Fruit fly (Drosophila melanogaster) whole organism, embryonic: ENCODE results near the gene sip1.

Experiments
- C15 ChIP-seq: fragments of 200-800 bp; sonication (Bioruptor generic); IDR thresholded peaks from 3 replicates; pipeline ENCODE4 v1.3.6; 2022; ENCODE audit warnings: missing biosample characterization, missing genetic modification characterization
- CG10565 ChIP-seq: fragments of 200-800 bp; sonication (Bioruptor generic); optimal IDR thresholded peaks from 3 replicates; lab custom pipeline; 2016; ENCODE audit warnings: missing biosample characterization, mild to moderate bottlenecking, missing genetic modification characterization
- CG15514 ChIP-seq: fragments of 200-800 bp; sonication (Bioruptor generic); optimal IDR thresholded peaks from 3 replicates; lab custom pipeline; 2017; ENCODE audit warnings: missing biosample characterization, missing genetic modification characterization, mild to moderate bottlenecking, moderate library complexity, missing genetic modification reagents
- CG1603 ChIP-seq: fragments of 200-800 bp; sonication (Bioruptor generic); optimal IDR thresholded peaks from 2 replicates; lab custom pipeline; 2019; ENCODE audit warnings: missing biosample characterization, mild to moderate bottlenecking, missing genetic modification characterization, moderate library complexity
- CG17385 ChIP-seq: fragments of 200-800 bp; sonication (Bioruptor generic); optimal IDR thresholded peaks from 3 replicates; lab custom pipeline; 2018; ENCODE audit warnings: missing biosample characterization, mild to moderate bottlenecking, missing genetic modification characterization
- CG18011 ChIP-seq: fragments of 200-800 bp; sonication (Bioruptor generic); optimal IDR thresholded peaks from 2 replicates; lab custom pipeline; 2017; ENCODE audit warnings: missing biosample characterization, missing genetic modification characterization, mild to moderate bottlenecking, moderate library complexity, missing genotype
- CG18764 ChIP-seq: fragments of 200-800 bp; sonication (Bioruptor generic); optimal IDR thresholded peaks from 3 replicates; lab custom pipeline; 2016; ENCODE audit warnings: missing biosample characterization, missing genetic modification characterization
- CG2199 ChIP-seq: fragments of 200-800 bp; sonication (Bioruptor generic); IDR thresholded peaks from 3 replicates; pipeline ENCODE4 v1.3.6; 2022; ENCODE audit warnings: missing biosample characterization, missing genetic modification characterization
- CG42726 ChIP-seq: fragments of 200-800 bp; sonication (Bioruptor generic); IDR thresholded peaks from 2 replicates; pipeline ENCODE4 v1.3.6; 2022; ENCODE audit warnings: missing biosample characterization, missing genetic modification characterization; ENCODE audit not compliant: partially characterized antibody
- CG4282 ChIP-seq: fragments of 200-800 bp; sonication (Bioruptor generic); optimal IDR thresholded peaks from 2 replicates; lab custom pipeline; 2016; ENCODE audit warnings: missing biosample characterization, missing genetic modification characterization
- CG4730 ChIP-seq: fragments of 200-800 bp; sonication (Bioruptor generic); IDR thresholded peaks from 2 replicates; pipeline ENCODE4 v1.3.6; 2022; ENCODE audit warnings: missing biosample characterization, missing genetic modification characterization
- CG6654 ChIP-seq: fragments of 200-800 bp; sonication (Bioruptor generic); optimal IDR thresholded peaks from 2 replicates; lab custom pipeline; 2017; ENCODE audit warnings: missing biosample characterization, mild to moderate bottlenecking, missing genetic modification characterization
- CG6765 ChIP-seq: fragments of 200-800 bp; sonication (Bioruptor generic); optimal IDR thresholded peaks from 3 replicates; lab custom pipeline; 2017; ENCODE audit warnings: missing biosample characterization, mild to moderate bottlenecking, missing genetic modification characterization
- CG7271 ChIP-seq: fragments of 200-800 bp; sonication (Bioruptor generic); optimal IDR thresholded peaks from 2 replicates; lab custom pipeline; 2018; ENCODE audit warnings: missing biosample characterization, mild to moderate bottlenecking, missing genetic modification characterization, moderate library complexity
- CG8944 ChIP-seq: fragments of 200-800 bp; sonication (Bioruptor generic); optimal IDR thresholded peaks from 3 replicates; lab custom pipeline; 2016; ENCODE audit warnings: missing biosample characterization, missing genetic modification characterization
- CG9609 ChIP-seq: fragments of 200-800 bp; sonication (Bioruptor generic); optimal IDR thresholded peaks from 3 replicates; lab custom pipeline; 2016; ENCODE audit warnings: missing biosample characterization, missing genetic modification characterization
- Chrac-16 ChIP-seq: fragments of 200-800 bp; sonication (Bioruptor generic); optimal IDR thresholded peaks from 3 replicates; lab custom pipeline; 2016; ENCODE audit warnings: missing biosample characterization, missing genetic modification characterization
- CrebB ChIP-seq: fragments of 200-800 bp; sonication (Bioruptor generic); optimal IDR thresholded peaks from 3 replicates; lab custom pipeline; 2018; ENCODE audit warnings: missing biosample characterization, mild to moderate bottlenecking, missing genetic modification characterization
- D19B ChIP-seq: fragments of 200-800 bp; sonication (Bioruptor generic); optimal IDR thresholded peaks from 2 replicates; lab custom pipeline; 2017; ENCODE audit warnings: missing biosample characterization, mild to moderate bottlenecking, missing genetic modification characterization
- Dek ChIP-seq: fragments of 200-800 bp; sonication (Bioruptor generic); optimal IDR thresholded peaks from 3 replicates; lab custom pipeline; 2019; ENCODE audit warnings: missing biosample characterization, mild to moderate bottlenecking, missing genetic modification characterization, moderate library complexity
- Dp ChIP-seq: fragments of 200-800 bp; sonication (Bioruptor generic); optimal IDR thresholded peaks from 2 replicates; lab custom pipeline; 2018; ENCODE audit warnings: missing biosample characterization, mild to moderate bottlenecking, missing genetic modification characterization, moderate library complexity
- Fer2 ChIP-seq: fragments of 200-800 bp; sonication (Bioruptor generic); optimal IDR thresholded peaks from 2 replicates; lab custom pipeline; 2018; ENCODE audit warnings: missing biosample characterization, mild to moderate bottlenecking, missing genetic modification characterization, moderate library complexity
- Gsc ChIP-seq: fragments of 200-800 bp; sonication (Bioruptor generic); IDR thresholded peaks from 2 replicates; pipeline ENCODE4 v1.3.6; 2022; ENCODE audit warnings: missing biosample characterization, missing genetic modification characterization
- HLH3B ChIP-seq: fragments of 200-800 bp; sonication (Bioruptor generic); IDR thresholded peaks from 2 replicates; pipeline ENCODE4 v1.3.6; 2022; ENCODE audit warnings: missing biosample characterization, missing genetic modification characterization
- Hmr ChIP-seq: fragments of 200-800 bp; sonication (Bioruptor generic); optimal IDR thresholded peaks from 3 replicates; lab custom pipeline; 2017; ENCODE audit warnings: mild to moderate bottlenecking, missing biosample characterization, missing genetic modification reagents, missing genetic modification characterization
- Lpt ChIP-seq: fragments of >200 bp; optimal IDR thresholded peaks from 2 replicates; lab custom pipeline; 2018; ENCODE audit warnings: missing biosample characterization, missing genetic modification characterization
- Mad ChIP-seq: fragments of 200-800 bp; sonication (Bioruptor generic); optimal IDR thresholded peaks from 2 replicates; lab custom pipeline; 2016; ENCODE audit warnings: missing biosample characterization, missing genetic modification characterization
- NC2α ChIP-seq: fragments of 200-800 bp; sonication (Bioruptor generic); optimal IDR thresholded peaks from 2 replicates; lab custom pipeline; 2016; ENCODE audit warnings: missing biosample characterization, missing genetic modification characterization
- NC2β ChIP-seq: fragments of 200-800 bp; sonication (Bioruptor generic); optimal IDR thresholded peaks from 2 replicates; lab custom pipeline; 2016; ENCODE audit warnings: missing biosample characterization, missing genetic modification characterization
- Sry-δ ChIP-seq: fragments of 200-800 bp; sonication (Bioruptor generic); optimal IDR thresholded peaks from 2 replicates; lab custom pipeline; 2016; ENCODE audit warnings: missing biosample characterization, missing genetic modification characterization
- Stat92E ChIP-seq, 3 experiments: fragments of >200 bp in 2 of 3; fragments of 200-800 bp in 1 of 3; sonication (Bioruptor generic) in 1 of 3; optimal IDR thresholded peaks; 2 replicates each; lab custom pipeline; 2017 to 2019; ENCODE audit warnings: missing biosample characterization in 3 of 3, missing genetic modification characterization in 3 of 3, mild to moderate bottlenecking in 1 of 3, moderate library complexity in 1 of 3
- Usf ChIP-seq: fragments of 200-800 bp; sonication (Bioruptor generic); optimal IDR thresholded peaks from 2 replicates; lab custom pipeline; 2017; ENCODE audit warnings: missing genotype, missing biosample characterization, missing genetic modification characterization
- ap ChIP-seq: fragments of 200-800 bp; sonication (Bioruptor generic); IDR thresholded peaks from 2 replicates; pipeline ENCODE4 v1.3.6; 2022; ENCODE audit warnings: missing biosample characterization, missing genetic modification characterization
- ase ChIP-seq: fragments of 200-800 bp; sonication (Bioruptor generic); IDR thresholded peaks from 3 replicates; pipeline ENCODE4 v1.3.6; 2022; ENCODE audit warnings: missing biosample characterization, missing genetic modification characterization
- bigmax ChIP-seq: fragments of 200-800 bp; sonication (Bioruptor generic); optimal IDR thresholded peaks from 2 replicates; lab custom pipeline; 2018; ENCODE audit warnings: missing biosample characterization, mild to moderate bottlenecking, missing genetic modification characterization
- bowl ChIP-seq: fragments of 200-800 bp; sonication (Bioruptor generic); IDR thresholded peaks from 2 replicates; pipeline ENCODE4 v1.3.6; 2022; ENCODE audit warnings: missing biosample characterization, missing genetic modification characterization
- btn ChIP-seq: fragments of 200-800 bp; sonication (Bioruptor generic); optimal IDR thresholded peaks from 2 replicates; lab custom pipeline; 2016; ENCODE audit warnings: missing biosample characterization, missing genetic modification characterization
- cad ChIP-seq: fragments of >200 bp; optimal IDR thresholded peaks from 2 replicates; lab custom pipeline; 2017; ENCODE audit warnings: missing biosample characterization, missing genetic modification characterization
- ci ChIP-seq: fragments of 200-800 bp; sonication (Bioruptor generic); IDR thresholded peaks from 3 replicates; pipeline ENCODE4 v1.3.6; 2022; ENCODE audit warnings: missing biosample characterization, missing genetic modification characterization
- croc ChIP-seq: fragments of 200-800 bp; sonication (Bioruptor generic); conservative IDR thresholded peaks from 3 replicates; pipeline ENCODE4 v1.3.6; 2022; ENCODE audit warnings: missing biosample characterization, missing genetic modification characterization
- dimm ChIP-seq: fragments of 200-800 bp; sonication (Bioruptor generic); IDR thresholded peaks from 2 replicates; pipeline ENCODE4 v1.3.6; 2022; ENCODE audit warnings: missing biosample characterization, missing genetic modification characterization
- dysf ChIP-seq: fragments of 200-800 bp; sonication (Bioruptor generic); IDR thresholded peaks from 3 replicates; pipeline ENCODE4 v1.3.6; 2022; ENCODE audit warnings: missing biosample characterization, missing genetic modification characterization
- fd96Cb ChIP-seq: fragments of 200-800 bp; sonication (Bioruptor generic); optimal IDR thresholded peaks from 2 replicates; lab custom pipeline; 2018; ENCODE audit warnings: missing biosample characterization, mild to moderate bottlenecking, missing genetic modification characterization, moderate library complexity
- fu2 ChIP-seq: fragments of 200-800 bp; sonication (Bioruptor generic); optimal IDR thresholded peaks from 2 replicates; lab custom pipeline; 2016; ENCODE audit warnings: missing biosample characterization, missing genetic modification characterization
- lmd ChIP-seq: fragments of 200-800 bp; sonication (Bioruptor generic); IDR thresholded peaks from 2 replicates; pipeline ENCODE4 v1.3.6; 2022; ENCODE audit warnings: missing biosample characterization, missing genetic modification characterization
- mam ChIP-seq: fragments of 200-800 bp; sonication (Bioruptor generic); optimal IDR thresholded peaks from 3 replicates; lab custom pipeline; 2016; ENCODE audit warnings: missing biosample characterization, missing genetic modification characterization
- oc ChIP-seq: fragments of 200-800 bp; sonication (Bioruptor generic); optimal IDR thresholded peaks from 2 replicates; lab custom pipeline; 2018; ENCODE audit warnings: missing biosample characterization, mild to moderate bottlenecking, missing genetic modification characterization, moderate library complexity
- onecut ChIP-seq: fragments of 200-800 bp; sonication (Bioruptor generic); IDR thresholded peaks from 2 replicates; pipeline ENCODE4 v1.3.6; 2022; ENCODE audit warnings: missing biosample characterization, missing genetic modification characterization
- org-1 ChIP-seq: fragments of 200-800 bp; sonication (Bioruptor generic); optimal IDR thresholded peaks from 2 replicates; lab custom pipeline; 2017; ENCODE audit warnings: missing biosample characterization, missing genetic modification characterization
- row ChIP-seq: fragments of 200-800 bp; sonication (Bioruptor generic); IDR thresholded peaks from 3 replicates; pipeline ENCODE4 v1.3.6; 2022; ENCODE audit warnings: missing biosample characterization, missing genetic modification characterization
- twi ChIP-seq: fragments of 200-800 bp; optimal IDR thresholded peaks from 2 replicates; lab custom pipeline; 2019; ENCODE audit warnings: missing biosample characterization, mild to moderate bottlenecking, missing genetic modification characterization, moderate library complexity
- zfh1 ChIP-seq: fragments of 200-800 bp; sonication (Bioruptor generic); IDR thresholded peaks from 3 replicates; pipeline ENCODE4 v1.3.6; 2022; ENCODE audit warnings: missing biosample characterization, missing genetic modification characterization

The sip1 gene

dm6 chr2L:5724521-5725023, 3.7 kb downstream of the sip1 start, which contains the start of gene CG11030 (continued):
- TF ChIP-seq Lpt (GFP tag; lab: Kevin White, UChicago): no peak
- TF ChIP-seq ap (GFP tag; lab: Robert Waterston, UW): no peak
- no peak for TF ChIP-seq CG17385 (GFP tag; lab: Kevin White, UChicago)
- no peak for TF ChIP-seq fu2 (GFP tag; lab: Kevin White, UChicago)
- no peak for TF ChIP-seq Chrac-16 (GFP tag; lab: Kevin White, UChicago)
- TF ChIP-seq CG10565 (GFP tag; lab: Kevin White, UChicago): no peak
- no peak for TF ChIP-seq Fer2
- peak; percentile 10 for TF ChIP-seq CG4282 (GFP tag; lab: Kevin White, UChicago)
- peak; percentile 2 for TF ChIP-seq Hmr (GFP tag; lab: Kevin White, UChicago)
- no peak for TF ChIP-seq mam (GFP tag; lab: Kevin White, UChicago)
- no peak for TF ChIP-seq CG6765 (GFP tag; lab: Kevin White, UChicago)
- no peak for TF ChIP-seq C15 (GFP tag; lab: Robert Waterston, UW)
- TF ChIP-seq dysf: no peak
- TF ChIP-seq CG1603 (tag; lab: Kevin White, UChicago): peak; percentile 51
- TF ChIP-seq D19B (GFP tag; lab: Kevin White, UChicago): no peak
- TF ChIP-seq org-1: no peak
- TF ChIP-seq Dek: peak; percentile 22
- peak; percentile 67 for TF ChIP-seq CG7271 (tag; lab: Kevin White, UChicago)
- TF ChIP-seq bowl (GFP tag; lab: Robert Waterston, UW): no peak
- no peak for TF ChIP-seq CG2199 (GFP tag; lab: Robert Waterston, UW)
- TF ChIP-seq CG9609 (GFP tag; lab: Kevin White, UChicago): peak; percentile 3
- no peak; the same call in 1 of the 2 replicates for TF ChIP-seq lmd (GFP tag; lab: Robert Waterston, UW)
- no peak for TF ChIP-seq NC2α (GFP tag; lab: Kevin White, UChicago)
- no peak for TF ChIP-seq NC2β
- no peak for TF ChIP-seq ase (GFP tag; lab: Robert Waterston, UW)
- peak; percentile 65 for TF ChIP-seq CG15514 (GFP tag; lab: Kevin White, UChicago)
- no peak for TF ChIP-seq btn
- TF ChIP-seq croc: no peak
- 0 out of 3 replicates have a peak, but pooled peaks have one; percentile 37 for TF ChIP-seq ci (GFP tag; lab: Robert Waterston, UW)
- peak; percentile 58 for TF ChIP-seq onecut (GFP tag; lab: Robert Waterston, UW)
- peak; percentile 100 for TF ChIP-seq CG42726 (GFP tag; lab: Robert Waterston, UW)
- no peak for TF ChIP-seq bigmax (GFP tag; lab: Kevin White, UChicago)
- no peak for TF ChIP-seq oc (tag; lab: Kevin White, UChicago)
- TF ChIP-seq Usf (GFP tag; lab: Kevin White, UChicago): no peak
- TF ChIP-seq cad (GFP tag; lab: Kevin White, UChicago): no peak
- TF ChIP-seq CG8944 (GFP tag; lab: Kevin White, UChicago): no peak
- no peak for TF ChIP-seq CG18011 (GFP tag; lab: Kevin White, UChicago)
- peak; percentile 61; the same call in 2 of the 3 replicates for TF ChIP-seq row
- TF ChIP-seq twi (tag; lab: Kevin White, UChicago): no peak
- no peak for TF ChIP-seq dimm (GFP tag; lab: Robert Waterston, UW)
- TF ChIP-seq HLH3B: no peak
- no peak for TF ChIP-seq Gsc
- peak; percentile 20 for TF ChIP-seq CrebB (tag; lab: Kevin White, UChicago)
- peak; percentile 92 for TF ChIP-seq Sry-δ (GFP tag; lab: Kevin White, UChicago)
- peak; percentile 71 for TF ChIP-seq Dp (GFP tag; lab: Kevin White, UChicago)
- no peak for TF ChIP-seq CG6654 (GFP tag; lab: Kevin White, UChicago)
- TF ChIP-seq CG4730: no peak
- no peak for TF ChIP-seq fd96Cb (tag; lab: Kevin White, UChicago)
- no peak; the same call in 2 of the 3 replicates for TF ChIP-seq zfh1 (GFP tag; lab: Robert Waterston, UW)
- TF ChIP-seq Stat92E (GFP tag; optimal IDR thresholded peaks at IDR 0.05; lab: Kevin White, UChicago): peak in 1 of 3 experiments; percentile 39
- no peak for TF ChIP-seq Mad
- no peak for TF ChIP-seq CG18764 (GFP tag; lab: Kevin White, UChicago)
